Fruit fly (Drosophila melanogaster): ENCODE data around the gene beg.

DNA sequence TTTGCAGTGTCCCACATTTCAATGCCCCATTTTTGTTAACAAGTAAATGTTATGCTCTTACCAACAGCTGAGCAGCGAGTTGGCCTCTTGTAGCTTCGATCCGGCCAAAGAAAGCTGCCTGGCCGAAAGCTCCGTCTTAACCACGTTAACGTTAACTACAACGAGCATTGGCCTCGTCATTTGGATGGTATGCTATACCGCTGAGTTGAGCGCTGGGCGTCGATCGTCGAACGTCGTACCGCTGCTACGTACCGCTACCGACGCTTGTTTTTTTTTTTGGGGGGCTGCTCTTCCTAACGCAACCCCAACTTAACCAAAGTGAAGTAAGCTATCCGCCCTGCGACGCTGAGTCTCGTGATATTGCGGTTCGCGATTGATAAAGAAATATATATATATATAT is 13.8 kb downstream of the beg start, which contains the start of gene rogdi:
- TF ChIP-seq ey (GFP tag; optimal IDR thresholded peaks at IDR 0.05) = no peak
- no peak for TF ChIP-seq h (GFP tag; optimal IDR thresholded peaks at IDR 0.05)
- TF ChIP-seq CG32264 (GFP tag; optimal IDR thresholded peaks at IDR 0.05) = no peak
- no peak for TF ChIP-seq Dif (GFP tag; optimal IDR thresholded peaks at IDR 0.05; ENCODE audit: partially characterized antibody)
- TF ChIP-seq Jra (GFP tag; optimal IDR thresholded peaks at IDR 0.05) = no peak
- no peak for TF ChIP-seq N (GFP tag; optimal IDR thresholded peaks at IDR 0.05)
- TF ChIP-seq psq (GFP tag; optimal IDR thresholded peaks at IDR 0.05) = no peak
- no peak for TF ChIP-seq OdsH (GFP tag; optimal IDR thresholded peaks at IDR 0.05)
